Worm (Caenorhabditis elegans): ENCODE results near the gene Y41D4A.4.

DNA sequence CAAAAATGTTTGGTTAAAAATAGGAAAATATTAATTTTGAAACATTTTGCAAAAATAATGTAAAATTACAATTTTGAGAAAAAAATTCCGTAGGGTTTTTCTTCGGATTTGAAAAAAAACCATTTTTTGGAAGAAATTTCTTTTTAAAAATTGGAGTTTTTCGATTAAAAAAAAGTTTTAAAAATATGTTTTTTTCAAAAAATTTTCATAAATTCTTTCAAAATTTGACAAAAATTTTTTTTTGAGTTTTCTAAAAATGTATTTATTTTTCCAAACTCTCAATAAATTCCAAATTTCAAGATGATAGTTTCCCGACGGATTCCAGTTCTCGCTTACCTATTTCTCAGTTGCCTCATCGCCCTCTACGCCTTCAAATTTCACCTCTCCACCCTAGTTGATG lies 46.2 kb upstream of the Y41D4A.4 start, which contains the start of gene bus-2:
- TF ChIP-seq mep-1 (tag; optimal IDR thresholded peaks at IDR 0.05) = no peak
- TF ChIP-seq ztf-4 (tag; optimal IDR thresholded peaks at IDR 0.05) = no peak
- TF ChIP-seq ets-5 (GFP tag; IDR thresholded peaks at IDR 0.05) = no peak
- TF ChIP-seq grh-1 (GFP tag; IDR thresholded peaks at IDR 0.05) = no peak
- TF ChIP-seq unc-62 (GFP tag; optimal IDR thresholded peaks at IDR 0.05) = no peak
- TF ChIP-seq lin-35 (GFP tag; optimal IDR thresholded peaks at IDR 0.05) = no peak
